In genomic region chrX:21074329-21074708, dm6 we compare ENCODE assay signal across 3 fruit fly cellular contexts.
TF ChIP-seq lines count a peak whose summit lies in the region.

No protein-coding gene starts in this region.

TF ChIP-seq in whole organism, embryonic, 481 proteins besides CTCF, POLR2A, EP300 and RAD21 (continued from another document and continues in another):
- TF ChIP-seq salm (tag; optimal IDR thresholded peaks at IDR 0.05; lab: Kevin White, UChicago) (no peak), CG1529 (GFP tag; optimal IDR thresholded peaks at IDR 0.05; lab: Kevin White, UChicago) (no peak), CG31365 (tag; optimal IDR thresholded peaks at IDR 0.05; lab: Kevin White, UChicago) (no peak), Hey (tag; optimal IDR thresholded peaks at IDR 0.05; lab: Kevin White, UChicago) (no peak), HmgD (GFP tag; optimal IDR thresholded peaks at IDR 0.05; lab: Kevin White, UChicago) (no peak), CG11695 (GFP tag; IDR thresholded peaks at IDR 0.05; lab: Robert Waterston, UW) (no peak), pan (optimal IDR thresholded peaks at IDR 0.05; lab: Kevin White, UChicago) (no peak), pan (GFP tag; optimal IDR thresholded peaks at IDR 0.05 in 1 of 2, IDR thresholded peaks at IDR 0.05 in 1 of 2) (no peak), TFAM (GFP tag; optimal IDR thresholded peaks at IDR 0.05; lab: Kevin White, UChicago) (no peak), Dbx (GFP tag; IDR thresholded peaks at IDR 0.05; lab: Robert Waterston, UW) (no peak), CkIIα-i1 (GFP tag; IDR thresholded peaks at IDR 0.05; lab: Robert Waterston, UW) (no peak), Hsf (GFP tag; optimal IDR thresholded peaks at IDR 0.05; lab: Kevin White, UChicago) (no peak), CG14710 (tag; optimal IDR thresholded peaks at IDR 0.05; lab: Kevin White, UChicago) (no peak), sna (GFP tag; IDR thresholded peaks at IDR 0.05; lab: Robert Waterston, UW; ENCODE audit: partially characterized antibody) (no peak), CG7928 (GFP tag; optimal IDR thresholded peaks at IDR 0.05; lab: Kevin White, UChicago) (no peak), MTF-1 (GFP tag; optimal IDR thresholded peaks at IDR 0.05; lab: Kevin White, UChicago; ENCODE audit: borderline replicate concordance) (no peak), HLH3B (GFP tag; IDR thresholded peaks at IDR 0.05; lab: Robert Waterston, UW) (no peak), CG11504 (tag; optimal IDR thresholded peaks at IDR 0.05; lab: Kevin White, UChicago) (peak; percentile 18), PHDP (tag; optimal IDR thresholded peaks at IDR 0.05; lab: Kevin White, UChicago) (no peak), Dref (GFP tag; IDR thresholded peaks at IDR 0.05; lab: Robert Waterston, UW) (no peak), CG10462 (GFP tag; optimal IDR thresholded peaks at IDR 0.05; lab: Kevin White, UChicago) (no peak), Med (GFP tag; lab: Kevin White, UChicago) (peak; percentile 83), tap (tag; optimal IDR thresholded peaks at IDR 0.05; lab: Kevin White, UChicago) (no peak), Opbp (GFP tag; IDR thresholded peaks at IDR 0.05; lab: Robert Waterston, UW; ENCODE audit: partially characterized antibody) (no peak), CG6175 (GFP tag; IDR thresholded peaks at IDR 0.05; lab: Robert Waterston, UW) (no peak), Scr (GFP tag; IDR thresholded peaks at IDR 0.05; lab: Robert Waterston, UW; ENCODE audit: partially characterized antibody) (no peak), NfI (GFP tag; optimal IDR thresholded peaks at IDR 0.05; lab: Kevin White, UChicago) (no peak), Asciz (GFP tag; optimal IDR thresholded peaks at IDR 0.05; lab: Kevin White, UChicago) (no peak), lab (GFP tag; optimal IDR thresholded peaks at IDR 0.05; lab: Kevin White, UChicago) (peak; percentile 32), lbe (GFP tag; optimal IDR thresholded peaks at IDR 0.05; lab: Kevin White, UChicago) (no peak), CG4707 (GFP tag; optimal IDR thresholded peaks at IDR 0.05; lab: Kevin White, UChicago) (no peak), zen2 (GFP tag; IDR thresholded peaks at IDR 0.05; lab: Robert Waterston, UW; ENCODE audit: partially characterized antibody) (no peak), tgo (GFP tag; IDR thresholded peaks at IDR 0.05; lab: Robert Waterston, UW) (no peak), Drgx (GFP tag; IDR thresholded peaks at IDR 0.05; lab: Robert Waterston, UW) (peak; percentile 85), CG2875 (GFP tag; optimal IDR thresholded peaks at IDR 0.05; lab: Kevin White, UChicago) (no peak), stc (GFP tag; IDR thresholded peaks at IDR 0.05; lab: Robert Waterston, UW) (no peak), dmrt99B (tag; optimal IDR thresholded peaks at IDR 0.05; lab: Kevin White, UChicago) (no peak), MBD-R2 (GFP tag; IDR thresholded peaks at IDR 0.05; lab: Robert Waterston, UW) (no peak), CG1603 (tag; optimal IDR thresholded peaks at IDR 0.05; lab: Kevin White, UChicago) (no peak), ci (GFP tag; IDR thresholded peaks at IDR 0.05; lab: Robert Waterston, UW) (no peak), seq (GFP tag; IDR thresholded peaks at IDR 0.05; lab: Robert Waterston, UW) (no peak), danr (GFP tag; IDR thresholded peaks at IDR 0.05; lab: Robert Waterston, UW) (no peak), CG8089 (GFP tag; optimal IDR thresholded peaks at IDR 0.05; lab: Kevin White, UChicago) (no peak), CG2116 (GFP tag; optimal IDR thresholded peaks at IDR 0.05; lab: Kevin White, UChicago) (no peak), yki (optimal IDR thresholded peaks at IDR 0.05; lab: Kevin White, UChicago) (no peak), Ada2b (GFP tag; IDR thresholded peaks at IDR 0.05; lab: Robert Waterston, UW) (no peak), sens (GFP tag; lab: Kevin White, UChicago) (peak; percentile 51)

TF ChIP-seq in whole organism, prepupa, 60 proteins besides CTCF, POLR2A, EP300 and RAD21 (continued from another document):
- peak; percentile 58 for TF ChIP-seq Eip75B (GFP tag; optimal IDR thresholded peaks at IDR 0.05; lab: Kevin White, UChicago)
- no peak for TF ChIP-seq CG16779 (tag; optimal IDR thresholded peaks at IDR 0.05; lab: Kevin White, UChicago)
- peak; percentile 3 for TF ChIP-seq CG8319 (GFP tag; optimal IDR thresholded peaks at IDR 0.05; lab: Kevin White, UChicago)
- TF ChIP-seq OdsH (GFP tag; optimal IDR thresholded peaks at IDR 0.05; lab: Kevin White, UChicago): peak; percentile 74
- TF ChIP-seq svp (GFP tag; lab: Kevin White, UChicago): peak; percentile 83
- TF ChIP-seq CG11762 (GFP tag; optimal IDR thresholded peaks at IDR 0.05; lab: Kevin White, UChicago; ENCODE audit: insufficient read depth): peak; percentile 40
- peak; percentile 66 for TF ChIP-seq dac (GFP tag; optimal IDR thresholded peaks at IDR 0.05; lab: Kevin White, UChicago)
- peak; percentile 73 for TF ChIP-seq Hr4 (GFP tag; optimal IDR thresholded peaks at IDR 0.05; lab: Kevin White, UChicago)
- no peak for TF ChIP-seq CG6854 (GFP tag; optimal IDR thresholded peaks at IDR 0.05; lab: Kevin White, UChicago)
- peak; percentile 66 for TF ChIP-seq CG3919 (GFP tag; optimal IDR thresholded peaks at IDR 0.05; lab: Kevin White, UChicago)
- TF ChIP-seq Hr39 (GFP tag; optimal IDR thresholded peaks at IDR 0.05; lab: Kevin White, UChicago): peak; percentile 73
- no peak for TF ChIP-seq CG1621 (tag; optimal IDR thresholded peaks at IDR 0.05; lab: Kevin White, UChicago)
- peak; percentile 57 for TF ChIP-seq Gug (GFP tag; IDR thresholded peaks at IDR 0.05; lab: Robert Waterston, UW)
- peak; percentile 47 for TF ChIP-seq dsx (GFP tag; optimal IDR thresholded peaks at IDR 0.05; lab: Kevin White, UChicago; ENCODE audit: poor library complexity, severe bottlenecking)
- TF ChIP-seq spab (GFP tag; optimal IDR thresholded peaks at IDR 0.05; lab: Kevin White, UChicago): no peak
- TF ChIP-seq Ets96B (tag; optimal IDR thresholded peaks at IDR 0.05; lab: Kevin White, UChicago): peak; percentile 47
- TF ChIP-seq net (GFP tag; optimal IDR thresholded peaks at IDR 0.05; lab: Kevin White, UChicago): peak; percentile 78
- peak; percentile 40 for TF ChIP-seq CG34406 (GFP tag; optimal IDR thresholded peaks at IDR 0.05; lab: Kevin White, UChicago)
- peak; percentile 45 for TF ChIP-seq CG10669 (GFP tag; optimal IDR thresholded peaks at IDR 0.05; lab: Kevin White, UChicago)
- TF ChIP-seq CG11902 (GFP tag; optimal IDR thresholded peaks at IDR 0.05; lab: Kevin White, UChicago): peak; percentile 27
- TF ChIP-seq CG31627 (GFP tag; optimal IDR thresholded peaks at IDR 0.05; lab: Kevin White, UChicago): peak; percentile 71
- TF ChIP-seq fd59A (GFP tag; optimal IDR thresholded peaks at IDR 0.05; lab: Kevin White, UChicago): peak; percentile 11
- peak; percentile 63 for TF ChIP-seq Ets21C (GFP tag; optimal IDR thresholded peaks at IDR 0.05; lab: Kevin White, UChicago)
- TF ChIP-seq fd85E (GFP tag; optimal IDR thresholded peaks at IDR 0.05; lab: Kevin White, UChicago): no peak
- peak; percentile 83 for TF ChIP-seq CG15336 (GFP tag; IDR thresholded peaks at IDR 0.05; lab: Robert Waterston, UW)
- TF ChIP-seq achi (GFP tag; optimal IDR thresholded peaks at IDR 0.05; lab: Kevin White, UChicago): peak; percentile 66
- TF ChIP-seq esn (GFP tag; optimal IDR thresholded peaks at IDR 0.05; lab: Kevin White, UChicago): peak; percentile 71
- peak; percentile 78 for TF ChIP-seq Met (GFP tag; optimal IDR thresholded peaks at IDR 0.05; lab: Kevin White, UChicago)
- TF ChIP-seq Lpt (GFP tag; optimal IDR thresholded peaks at IDR 0.05; lab: Kevin White, UChicago): peak; percentile 76
- TF ChIP-seq topi (GFP tag; optimal IDR thresholded peaks at IDR 0.05; lab: Kevin White, UChicago): peak; percentile 49
- peak; percentile 60 for TF ChIP-seq cyc (GFP tag; optimal IDR thresholded peaks at IDR 0.05; lab: Kevin White, UChicago)
- peak; percentile 65 for TF ChIP-seq lz (GFP tag; optimal IDR thresholded peaks at IDR 0.05; lab: Kevin White, UChicago)
- TF ChIP-seq CG6792 (GFP tag; optimal IDR thresholded peaks at IDR 0.05; lab: Kevin White, UChicago): peak; percentile 59
- TF ChIP-seq CG6163 (GFP tag; IDR thresholded peaks at IDR 0.05; lab: Robert Waterston, UW): peak; percentile 86
- TF ChIP-seq CG6276 (GFP tag; optimal IDR thresholded peaks at IDR 0.05; lab: Kevin White, UChicago): peak; percentile 73
- TF ChIP-seq acj6 (GFP tag; optimal IDR thresholded peaks at IDR 0.05; lab: Kevin White, UChicago): peak; percentile 62
- TF ChIP-seq CG8119 (GFP tag; IDR thresholded peaks at IDR 0.05; lab: Robert Waterston, UW): peak; percentile 78
- TF ChIP-seq pdm3 (GFP tag; optimal IDR thresholded peaks at IDR 0.05; lab: Kevin White, UChicago): peak; percentile 68
- peak; percentile 64 for TF ChIP-seq CG4318 (GFP tag; optimal IDR thresholded peaks at IDR 0.05; lab: Kevin White, UChicago)

TF ChIP-seq in whole organism, wandering third instar larva, 38 proteins besides CTCF, POLR2A, EP300 and RAD21 (continued from another document):
- TF ChIP-seq Hr78 (GFP tag; optimal IDR thresholded peaks at IDR 0.05; lab: Kevin White, UChicago) (no peak), OdsH (GFP tag; optimal IDR thresholded peaks at IDR 0.05; lab: Kevin White, UChicago) (peak; percentile 51), dmrt93B (GFP tag; optimal IDR thresholded peaks at IDR 0.05; lab: Kevin White, UChicago) (no peak), sage (GFP tag; optimal IDR thresholded peaks at IDR 0.05; lab: Kevin White, UChicago) (no peak), Sp1 (GFP tag; optimal IDR thresholded peaks at IDR 0.05; lab: Kevin White, UChicago) (no peak), rgr (GFP tag; optimal IDR thresholded peaks at IDR 0.05; lab: Kevin White, UChicago) (peak; percentile 62), sv (GFP tag; optimal IDR thresholded peaks at IDR 0.05; lab: Kevin White, UChicago) (no peak), foxo (GFP tag; optimal IDR thresholded peaks at IDR 0.05; lab: Kevin White, UChicago) (peak in 1 of 2 experiments; percentile 53), Dif (GFP tag; optimal IDR thresholded peaks at IDR 0.05; lab: Kevin White, UChicago; ENCODE audit: partially characterized antibody) (no peak), N (GFP tag; optimal IDR thresholded peaks at IDR 0.05; lab: Kevin White, UChicago) (no peak), Mio (GFP tag; optimal IDR thresholded peaks at IDR 0.05; lab: Kevin White, UChicago) (no peak)
